Worm (Caenorhabditis elegans) whole organism, mixed stage, embryonic: Measurements from ENCODE around the gene gei-13.
A peak's percentile ranks its signal among the peaks of the same experiment; 100 is the strongest.

Experiments used
- M03D4.4 ChIP-seq: sonication (generic microtip); optimal IDR thresholded peaks from 2 replicates; lab custom pipeline; 2017; ENCODE audit warnings: mild to moderate bottlenecking, missing genetic modification characterization, missing compliant biosample characterization
- bed-3 ChIP-seq: fragments of 200-800 bp; sonication (Bioruptor generic); optimal IDR thresholded peaks from 3 replicates; lab custom pipeline; 2018; ENCODE audit warnings: mild to moderate bottlenecking, missing genetic modification characterization, moderate library complexity, missing compliant biosample characterization
- blmp-1 ChIP-seq: fragments of 150-350 bp; optimal IDR thresholded peaks from 2 replicates; lab custom pipeline; 2014; ENCODE audit warnings: missing biosample characterization, missing genetic modification characterization
- ceh-39 ChIP-seq: fragments of 150-350 bp; optimal IDR thresholded peaks from 2 replicates; lab custom pipeline; 2014; ENCODE audit warnings: missing biosample characterization, missing genetic modification characterization
- ceh-43 ChIP-seq: fragments of 200-800 bp; sonication (Bioruptor generic); optimal IDR thresholded peaks from 2 replicates; lab custom pipeline; 2018; ENCODE audit warnings: mild to moderate bottlenecking, missing genetic modification characterization, moderate library complexity, missing compliant biosample characterization
- ces-1 ChIP-seq: fragments of 150-350 bp; optimal IDR thresholded peaks from 2 replicates; lab custom pipeline; 2014; ENCODE audit warnings: missing biosample characterization, missing genetic modification reagents, missing genetic modification characterization
- cnd-1 ChIP-seq: fragments of 200-800 bp; sonication (Bioruptor generic); optimal IDR thresholded peaks from 2 replicates; lab custom pipeline; 2018; ENCODE audit warnings: mild to moderate bottlenecking, missing genetic modification characterization, missing compliant biosample characterization
- drap-1 ChIP-seq: fragments of 200-800 bp; sonication (Bioruptor generic); optimal IDR thresholded peaks from 3 replicates; lab custom pipeline; 2018; ENCODE audit warnings: mild to moderate bottlenecking, missing genetic modification characterization, missing compliant biosample characterization
- elt-1 ChIP-seq: sonication (generic microtip); optimal IDR thresholded peaks from 2 replicates; lab custom pipeline; 2017; ENCODE audit warnings: missing genetic modification characterization, mild to moderate bottlenecking, missing compliant biosample characterization, antibody characterized with exemption, moderate library complexity, borderline replicate concordance; ENCODE audit not compliant: insufficient read depth
- flh-1 ChIP-seq: fragments of 200-800 bp; sonication (Bioruptor generic); optimal IDR thresholded peaks from 2 replicates; lab custom pipeline; 2018; ENCODE audit warnings: mild to moderate bottlenecking, missing genetic modification characterization, moderate library complexity, missing compliant biosample characterization
- ham-2 ChIP-seq: fragments of 200-800 bp; sonication (Bioruptor generic); optimal IDR thresholded peaks from 2 replicates; lab custom pipeline; 2018; ENCODE audit warnings: mild to moderate bottlenecking, missing genetic modification characterization, missing compliant biosample characterization
- hlh-1 ChIP-seq: fragments of 150-350 bp; optimal IDR thresholded peaks from 2 replicates; lab custom pipeline; 2014; ENCODE audit warnings: missing biosample characterization, missing genetic modification reagents, missing genetic modification characterization
- lin-13 ChIP-seq: fragments of 150-350 bp; optimal IDR thresholded peaks from 2 replicates; lab custom pipeline; 2014; ENCODE audit warnings: missing biosample characterization, missing genetic modification characterization
- lin-32 ChIP-seq: fragments of 200-800 bp; sonication (Bioruptor generic); optimal IDR thresholded peaks from 2 replicates; lab custom pipeline; 2018; ENCODE audit warnings: mild to moderate bottlenecking, missing genetic modification characterization, missing compliant biosample characterization
- lsy-2 ChIP-seq: fragments of 150-350 bp; optimal IDR thresholded peaks from 2 replicates; lab custom pipeline; 2014; ENCODE audit warnings: missing biosample characterization, missing genetic modification characterization
- mab-5 ChIP-seq: fragments of 150-350 bp; optimal IDR thresholded peaks from 2 replicates; lab custom pipeline; 2014; ENCODE audit warnings: missing biosample characterization, missing genetic modification characterization
- mep-1 ChIP-seq: fragments of 150-350 bp; optimal IDR thresholded peaks from 2 replicates; lab custom pipeline; 2017; ENCODE audit warnings: missing biosample characterization, missing genetic modification reagents, missing genetic modification characterization, inconsistent platforms
- mls-2 ChIP-seq: sonication (generic microtip); optimal IDR thresholded peaks from 2 replicates; lab custom pipeline; 2016; ENCODE audit warnings: mild to moderate bottlenecking, missing genetic modification characterization, moderate library complexity, missing compliant biosample characterization
- nhr-12 ChIP-seq: fragments of 150-350 bp; optimal IDR thresholded peaks from 2 replicates; lab custom pipeline; 2014; ENCODE audit warnings: missing biosample characterization, missing genetic modification characterization
- nhr-2 ChIP-seq: fragments of 150-350 bp; optimal IDR thresholded peaks from 2 replicates; lab custom pipeline; 2014; ENCODE audit warnings: missing biosample characterization, missing genetic modification characterization
- nhr-237 ChIP-seq: fragments of 150-350 bp; optimal IDR thresholded peaks from 2 replicates; lab custom pipeline; 2014; ENCODE audit warnings: missing biosample characterization, missing genetic modification characterization
- nhr-28 ChIP-seq: fragments of 150-350 bp; optimal IDR thresholded peaks from 2 replicates; lab custom pipeline; 2014; ENCODE audit warnings: missing biosample characterization, missing genetic modification characterization
- nhr-76 ChIP-seq: sonication (generic microtip); optimal IDR thresholded peaks from 2 replicates; lab custom pipeline; 2017; ENCODE audit warnings: missing biosample characterization, missing genetic modification characterization
- pha-4 ChIP-seq: fragments of 150-350 bp; optimal IDR thresholded peaks from 2 replicates; lab custom pipeline; 2018; ENCODE audit warnings: missing biosample characterization, missing genetic modification reagents, missing genetic modification characterization
- sem-2 ChIP-seq: fragments of 200-800 bp; sonication (Bioruptor generic); optimal IDR thresholded peaks from 2 replicates; lab custom pipeline; 2018; ENCODE audit warnings: mild to moderate bottlenecking, missing genetic modification characterization, missing compliant biosample characterization
- snpc-4 ChIP-seq: fragments of 150-350 bp; optimal IDR thresholded peaks from 2 replicates; lab custom pipeline; 2014; ENCODE audit warnings: missing biosample characterization, missing genetic modification characterization
- sptf-1 ChIP-seq: sonication (generic microtip); optimal IDR thresholded peaks from 2 replicates; lab custom pipeline; 2017; ENCODE audit warnings: mild to moderate bottlenecking, missing genetic modification characterization, moderate library complexity, missing compliant biosample characterization
- tbx-8 ChIP-seq: fragments of 200-800 bp; sonication (Bioruptor generic); optimal IDR thresholded peaks from 2 replicates; lab custom pipeline; 2018; ENCODE audit warnings: mild to moderate bottlenecking, missing genetic modification characterization, moderate library complexity, missing compliant biosample characterization
- unc-120 ChIP-seq: sonication (generic microtip); optimal IDR thresholded peaks from 2 replicates; lab custom pipeline; 2017; ENCODE audit warnings: missing genetic modification characterization, missing compliant biosample characterization; ENCODE audit not compliant: poor library complexity, severe bottlenecking
- unc-39 ChIP-seq: fragments of 150-350 bp; optimal IDR thresholded peaks from 2 replicates; lab custom pipeline; 2014; ENCODE audit warnings: missing biosample characterization, missing genetic modification characterization
- unc-62 ChIP-seq: fragments of 150-350 bp; optimal IDR thresholded peaks from 2 replicates; lab custom pipeline; 2014; ENCODE audit warnings: missing biosample characterization, missing genetic modification reagents, missing genetic modification characterization
- zip-8 ChIP-seq: fragments of 150-350 bp; optimal IDR thresholded peaks from 2 replicates; lab custom pipeline; 2014; ENCODE audit warnings: missing biosample characterization, missing genetic modification characterization
- ztf-11 ChIP-seq: fragments of 150-350 bp; optimal IDR thresholded peaks from 2 replicates; lab custom pipeline; 2014; ENCODE audit warnings: missing biosample characterization, missing genetic modification characterization

The gei-13 gene

DNA sequence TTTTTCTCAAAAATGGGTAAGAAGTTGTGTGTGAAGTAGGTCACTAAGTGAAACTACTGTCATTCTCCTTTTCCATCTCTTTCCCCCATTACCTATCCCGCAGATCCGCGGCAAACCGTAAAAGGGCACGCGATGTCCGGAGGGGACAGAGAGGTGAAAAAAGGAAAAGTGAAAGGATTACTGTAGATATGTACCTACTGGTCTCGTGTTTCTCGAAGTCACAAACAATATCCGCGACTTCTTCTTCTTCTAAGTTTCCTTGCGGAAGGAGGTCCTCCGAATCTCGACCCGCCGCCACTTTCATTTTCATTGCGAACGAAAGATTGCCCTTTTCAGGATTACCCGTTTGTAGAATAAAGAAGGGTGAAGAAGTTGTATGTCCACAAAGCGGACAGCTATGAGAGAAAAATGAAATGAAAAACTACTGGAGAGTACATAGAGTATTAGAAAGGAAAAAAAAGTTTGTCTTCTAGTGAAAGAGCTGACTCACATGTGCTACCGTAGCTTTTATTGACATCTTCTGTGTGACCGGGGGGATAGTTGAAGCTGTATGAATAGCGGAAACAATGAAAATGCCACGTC, 9.6 kb upstream of the gei-13 start:
- TF ChIP-seq drap-1 (GFP tag; lab: Kevin White, UChicago) = no peak
- TF ChIP-seq blmp-1 (tag; lab: Kevin White, UChicago) = peak; percentile 94
- no peak for TF ChIP-seq ceh-43 (GFP tag; lab: Kevin White, UChicago)
- TF ChIP-seq lsy-2 (tag; lab: Kevin White, UChicago) = peak; percentile 37
- TF ChIP-seq ham-2 = peak; percentile 60
- peak; percentile 3 for TF ChIP-seq mep-1 (tag; lab: Kevin White, UChicago)
- TF ChIP-seq, all 35 proteins: peak for 4

- TF ChIP-seq ces-1 (GFP tag; lab: Kevin White, UChicago) (no peak), bed-3 (GFP tag; lab: Kevin White, UChicago) (no peak), M03D4.4 (tag; lab: Kevin White, UChicago) (no peak), tbx-8 (no peak), nhr-2 (tag; lab: Kevin White, UChicago) (no peak), snpc-4 (tag; lab: Kevin White, UChicago) (no peak), nhr-12 (tag; lab: Kevin White, UChicago) (no peak), ham-2 (no peak), lsy-2 (tag; lab: Kevin White, UChicago) (no peak), hlh-1 (tag; lab: Kevin White, UChicago) (no peak), mep-1 (tag; lab: Kevin White, UChicago) (no peak), ceh-43 (GFP tag; lab: Kevin White, UChicago) (no peak), drap-1 (GFP tag; lab: Kevin White, UChicago) (no peak), mab-5 (tag; lab: Kevin White, UChicago) (no peak), sptf-1 (tag; lab: Kevin White, UChicago) (no peak), unc-120 (tag; lab: Kevin White, UChicago) (no peak), unc-39 (tag; lab: Kevin White, UChicago) (no peak)
Observed at ce11 chrIII:9645099-9645498, 8.2 kb upstream of the gei-13 start.

ce11 chrIII:9642110-9642509, 5.2 kb upstream of the gei-13 start:
- TF ChIP-seq sem-2 (GFP tag; lab: Kevin White, UChicago) = no peak
- TF ChIP-seq ham-2 = peak; percentile 87
- peak; percentile 58 for TF ChIP-seq elt-1
- no peak for TF ChIP-seq flh-1

DNA sequence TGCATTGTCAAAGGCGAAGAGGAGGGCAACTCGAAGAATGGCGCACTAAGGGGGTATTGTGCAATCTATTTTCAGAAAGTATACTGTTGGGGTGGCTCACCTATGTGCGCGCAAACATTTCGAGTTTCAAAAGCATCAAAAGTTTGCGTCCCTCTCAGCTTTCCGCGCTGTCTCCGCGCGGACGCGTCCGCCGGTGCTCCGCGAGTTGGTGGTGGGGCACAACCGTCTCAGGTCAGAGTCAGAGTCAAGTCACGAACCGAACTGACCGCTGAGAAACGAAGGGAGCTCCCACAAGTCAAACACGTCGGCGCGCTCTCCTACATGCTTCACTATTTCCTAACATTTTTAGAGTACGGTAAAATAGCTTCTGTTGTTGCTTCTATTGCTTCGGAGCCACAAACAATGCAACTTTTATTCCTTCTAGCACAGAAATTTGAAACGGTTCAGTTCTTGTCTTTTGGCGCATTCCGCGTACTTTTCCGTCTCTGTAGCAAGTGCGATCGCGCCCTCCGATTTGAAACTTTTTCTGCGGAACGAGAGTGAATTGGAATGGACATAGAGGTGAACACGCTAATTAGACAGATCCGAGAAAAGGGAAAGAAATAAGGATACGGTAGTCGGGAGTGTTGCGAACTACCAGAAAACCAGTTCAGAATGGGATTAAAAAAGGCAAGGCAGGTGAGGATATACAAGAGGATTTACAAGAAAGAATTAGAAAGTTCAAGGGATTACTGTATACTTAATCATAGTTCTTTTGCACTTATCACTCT, 2.5 kb upstream of the gei-13 start:
- TF ChIP-seq blmp-1 (tag; lab: Kevin White, UChicago) (peak; percentile 43), ces-1 (GFP tag; lab: Kevin White, UChicago) (no peak)

ce11 chrIII:9638159-9638754, 1.3 kb upstream of the gei-13 start:
- TF ChIP-seq mab-5 (tag; lab: Kevin White, UChicago) = no peak
- no peak for TF ChIP-seq zip-8 (tag; lab: Kevin White, UChicago)
- TF ChIP-seq M03D4.4 (tag; lab: Kevin White, UChicago) = no peak
- TF ChIP-seq snpc-4 (tag; lab: Kevin White, UChicago) = no peak
- TF ChIP-seq bed-3 (GFP tag; lab: Kevin White, UChicago) = no peak
- no peak for TF ChIP-seq nhr-237 (tag; lab: Kevin White, UChicago)
- TF ChIP-seq ztf-11 = no peak

DNA sequence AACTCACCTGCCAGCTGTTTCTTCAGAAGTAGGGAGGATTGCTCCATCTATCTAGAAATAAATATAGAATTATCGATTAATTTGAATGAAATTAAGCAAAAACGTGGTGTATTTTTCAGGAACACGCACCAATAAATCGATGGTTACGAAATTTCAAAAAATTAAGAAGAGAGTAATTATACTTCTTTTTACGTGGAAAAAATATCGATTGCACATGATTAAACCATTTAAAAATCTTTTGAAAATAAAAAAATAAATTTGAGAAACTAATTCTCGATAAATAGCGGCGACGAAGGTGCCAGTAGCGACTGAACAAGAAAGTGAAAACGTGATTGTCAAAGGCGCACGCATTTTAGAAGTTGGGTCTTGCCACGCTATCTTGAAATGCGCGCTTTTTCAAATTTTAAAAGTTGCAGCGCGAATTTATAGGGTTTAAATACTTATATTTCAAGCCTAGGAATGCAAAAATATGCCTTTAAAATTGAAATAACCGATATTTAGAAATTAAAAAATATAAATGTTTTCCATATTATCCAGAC, 5.7 kb downstream of the gei-13 start, which contains the start of gene ubc-7:
TSS of gene ubc-7 (minus strand) at position 51 of the 539 bp plus-strand sequence.
- TF ChIP-seq ceh-39 (tag; lab: Kevin White, UChicago) = no peak
- TF ChIP-seq flh-1 = no peak
- TF ChIP-seq ces-1 (GFP tag; lab: Kevin White, UChicago) = peak; percentile 67
- no peak for TF ChIP-seq unc-62 (GFP tag; lab: Kevin White, UChicago)
- TF ChIP-seq pha-4 (tag; lab: Kevin White, UChicago) = peak; percentile 70
- TF ChIP-seq cnd-1 (tag; lab: Kevin White, UChicago) = no peak
- no peak for TF ChIP-seq zip-8 (tag; lab: Kevin White, UChicago)
- no peak for TF ChIP-seq elt-1
- TF ChIP-seq hlh-1 (tag; lab: Kevin White, UChicago) = no peak
- no peak for TF ChIP-seq mls-2
- TF ChIP-seq tbx-8 = no peak
- peak; percentile 63 for TF ChIP-seq nhr-237 (tag; lab: Kevin White, UChicago)
- TF ChIP-seq mab-5 (tag; lab: Kevin White, UChicago) = peak; percentile 19
- peak; percentile 13 for TF ChIP-seq sptf-1 (tag; lab: Kevin White, UChicago)
- peak; percentile 5 for TF ChIP-seq unc-120 (tag; lab: Kevin White, UChicago)
- TF ChIP-seq nhr-28 (tag; lab: Kevin White, UChicago) = no peak
- peak; percentile 85 for TF ChIP-seq blmp-1 (tag; lab: Kevin White, UChicago)
- no peak for TF ChIP-seq bed-3 (GFP tag; lab: Kevin White, UChicago)
- no peak for TF ChIP-seq nhr-12 (tag; lab: Kevin White, UChicago)
- TF ChIP-seq ham-2 = no peak
- no peak for TF ChIP-seq ceh-43 (GFP tag; lab: Kevin White, UChicago)
- no peak for TF ChIP-seq lin-32 (GFP tag; lab: Kevin White, UChicago)
- no peak for TF ChIP-seq nhr-2 (tag; lab: Kevin White, UChicago)
- no peak for TF ChIP-seq nhr-76 (tag; lab: Kevin White, UChicago)
- TF ChIP-seq unc-39 (tag; lab: Kevin White, UChicago) = no peak
- TF ChIP-seq lin-13 (tag; lab: Kevin White, UChicago) = peak; percentile 8
